Fruit fly (Drosophila melanogaster) whole organism, embryonic: ENCODE measurements around the gene CG8100.
A peak's percentile ranks its signal among the peaks of the same experiment; 100 is the strongest.

Experiments
- CG10209 ChIP-seq: fragments of 200-800 bp; sonication (Bioruptor generic); optimal IDR thresholded peaks from 3 replicates; lab custom pipeline; 2017; ENCODE audit warnings: missing biosample characterization, mild to moderate bottlenecking, missing genetic modification characterization, missing genetic modification reagents
- CG11398 ChIP-seq: fragments of 200-800 bp; sonication (Bioruptor generic); optimal IDR thresholded peaks from 2 replicates; lab custom pipeline; 2016; ENCODE audit warnings: missing biosample characterization, missing genetic modification characterization
- CG15479 ChIP-seq: fragments of 200-800 bp; sonication (Bioruptor generic); optimal IDR thresholded peaks from 3 replicates; lab custom pipeline; 2019; ENCODE audit warnings: missing biosample characterization, mild to moderate bottlenecking, missing genetic modification characterization, moderate library complexity
- CG15514 ChIP-seq: fragments of 200-800 bp; sonication (Bioruptor generic); optimal IDR thresholded peaks from 3 replicates; lab custom pipeline; 2017; ENCODE audit warnings: missing biosample characterization, missing genetic modification characterization, mild to moderate bottlenecking, moderate library complexity, missing genetic modification reagents
- CG15601 ChIP-seq: fragments of 200-800 bp; sonication (Bioruptor generic); optimal IDR thresholded peaks from 3 replicates; lab custom pipeline; 2019; ENCODE audit warnings: missing biosample characterization, mild to moderate bottlenecking, missing genetic modification characterization, moderate library complexity
- CG15696 ChIP-seq: fragments of 200-800 bp; sonication (Bioruptor generic); optimal IDR thresholded peaks from 2 replicates; lab custom pipeline; 2019; ENCODE audit warnings: missing biosample characterization, mild to moderate bottlenecking, missing genetic modification characterization, moderate library complexity
- CG2712 ChIP-seq: fragments of 200-800 bp; optimal IDR thresholded peaks from 3 replicates; lab custom pipeline; 2019; ENCODE audit warnings: missing biosample characterization, mild to moderate bottlenecking, missing genetic modification characterization, moderate library complexity
- CG32532 ChIP-seq: fragments of 200-800 bp; sonication (Bioruptor generic); IDR thresholded peaks from 2 replicates; pipeline ENCODE4 v1.3.6; 2022; ENCODE audit warnings: missing biosample characterization, missing genetic modification characterization
- CG33557 ChIP-seq: fragments of 200-800 bp; sonication (Bioruptor generic); optimal IDR thresholded peaks from 2 replicates; lab custom pipeline; 2019; ENCODE audit warnings: missing biosample characterization, mild to moderate bottlenecking, missing genetic modification characterization, moderate library complexity
- CG7786 ChIP-seq: fragments of 200-800 bp; sonication (Bioruptor generic); optimal IDR thresholded peaks from 2 replicates; lab custom pipeline; 2016; ENCODE audit warnings: missing biosample characterization, missing genetic modification characterization
- CoRest ChIP-seq: fragments of 200-800 bp; sonication (Bioruptor generic); optimal IDR thresholded peaks from 3 replicates; lab custom pipeline; 2018; ENCODE audit warnings: missing biosample characterization, mild to moderate bottlenecking, missing genetic modification characterization, moderate library complexity
- D ChIP-seq, 2 experiments: fragments of 200-800 bp in 1 of 2; fragments of >200 bp in 1 of 2; sonication (Bioruptor generic) in 1 of 2; optimal IDR thresholded peaks; 2 replicates in 1 of 2; 3 replicates in 1 of 2; lab custom pipeline; 2017; ENCODE audit warnings: mild to moderate bottlenecking in 1 of 2, missing biosample characterization in 1 of 2, missing genetic modification characterization in 1 of 2, missing genetic modification reagents in 1 of 2
- Dp ChIP-seq: fragments of 200-800 bp; sonication (Bioruptor generic); optimal IDR thresholded peaks from 2 replicates; lab custom pipeline; 2018; ENCODE audit warnings: missing biosample characterization, mild to moderate bottlenecking, missing genetic modification characterization, moderate library complexity
- Dref ChIP-seq: fragments of 200-800 bp; sonication (Bioruptor generic); IDR thresholded peaks from 2 replicates; pipeline ENCODE4 v1.3.6; 2022; ENCODE audit warnings: missing biosample characterization, missing genetic modification characterization
- Fer1 ChIP-seq: fragments of 200-800 bp; sonication (Bioruptor generic); optimal IDR thresholded peaks from 2 replicates; lab custom pipeline; 2017; ENCODE audit warnings: missing biosample characterization, mild to moderate bottlenecking, missing genetic modification characterization
- Fer3 ChIP-seq: fragments of 200-800 bp; sonication (Bioruptor generic); optimal IDR thresholded peaks from 2 replicates; lab custom pipeline; 2018; ENCODE audit warnings: missing biosample characterization, mild to moderate bottlenecking, missing genetic modification characterization, moderate library complexity
- H2.0 ChIP-seq: fragments of 200-800 bp; sonication (Bioruptor generic); IDR thresholded peaks from 2 replicates; pipeline ENCODE4 v1.3.6; 2022; ENCODE audit warnings: missing biosample characterization, missing genetic modification characterization
- Hsf ChIP-seq: fragments of 200-800 bp; sonication (Bioruptor generic); optimal IDR thresholded peaks from 3 replicates; lab custom pipeline; 2016; ENCODE audit warnings: missing biosample characterization, missing genetic modification characterization
- Kr ChIP-seq: fragments of 200-800 bp; sonication (Bioruptor generic); optimal IDR thresholded peaks from 2 replicates; lab custom pipeline; 2017; ENCODE audit warnings: missing biosample characterization, mild to moderate bottlenecking, missing genetic modification characterization
- Ravus ChIP-seq: fragments of 200-800 bp; sonication (Bioruptor generic); IDR thresholded peaks from 2 replicates; pipeline ENCODE4 v1.3.6; 2022; ENCODE audit warnings: missing biosample characterization, missing genetic modification characterization
- Sry-δ ChIP-seq: fragments of 200-800 bp; sonication (Bioruptor generic); optimal IDR thresholded peaks from 2 replicates; lab custom pipeline; 2016; ENCODE audit warnings: missing biosample characterization, missing genetic modification characterization
- Xbp1 ChIP-seq: fragments of 200-800 bp; sonication (Bioruptor generic); optimal IDR thresholded peaks from 3 replicates; lab custom pipeline; 2016; ENCODE audit warnings: missing biosample characterization, mild to moderate bottlenecking, missing genetic modification characterization
- chif ChIP-seq, 2 experiments: fragments of 200-800 bp; sonication (Bioruptor generic); optimal IDR thresholded peaks; 3 replicates each; lab custom pipeline; 2016; ENCODE audit warnings: missing biosample characterization in 2 of 2, missing genetic modification characterization in 2 of 2
- ci ChIP-seq: fragments of 200-800 bp; sonication (Bioruptor generic); IDR thresholded peaks from 3 replicates; pipeline ENCODE4 v1.3.6; 2022; ENCODE audit warnings: missing biosample characterization, missing genetic modification characterization
- dan ChIP-seq: fragments of 200-800 bp; sonication (Bioruptor generic); IDR thresholded peaks from 2 replicates; pipeline ENCODE4 v1.3.6; 2022; ENCODE audit warnings: missing biosample characterization, missing genetic modification characterization
- dmrt11E ChIP-seq: fragments of 200-800 bp; sonication (Bioruptor generic); optimal IDR thresholded peaks from 3 replicates; lab custom pipeline; 2018; ENCODE audit warnings: missing biosample characterization, mild to moderate bottlenecking, missing genetic modification characterization, moderate library complexity
- gem ChIP-seq: fragments of 200-800 bp; sonication (Bioruptor generic); optimal IDR thresholded peaks from 2 replicates; lab custom pipeline; 2019; ENCODE audit warnings: missing biosample characterization, mild to moderate bottlenecking, missing genetic modification characterization, moderate library complexity
- hbn ChIP-seq: fragments of 200-800 bp; sonication (Bioruptor generic); IDR thresholded peaks from 2 replicates; pipeline ENCODE4 v1.3.6; 2022; ENCODE audit warnings: missing biosample characterization, missing genetic modification characterization; ENCODE audit not compliant: partially characterized antibody
- otp ChIP-seq: fragments of 200-800 bp; sonication (Bioruptor generic); IDR thresholded peaks from 3 replicates; pipeline ENCODE4, ENCODE4 v1.3.6; 2022; ENCODE audit warnings: missing biosample characterization, missing genetic modification characterization
- ranshi ChIP-seq: fragments of 200-800 bp; sonication (Bioruptor generic); IDR thresholded peaks from 2 replicates; pipeline ENCODE4 v1.3.6; 2022; ENCODE audit warnings: missing biosample characterization, missing genetic modification characterization
- rib ChIP-seq: fragments of 200-800 bp; sonication (Bioruptor generic); IDR thresholded peaks from 2 replicates; pipeline ENCODE4 v1.3.6; 2022; ENCODE audit warnings: missing biosample characterization, missing genetic modification characterization
- salm ChIP-seq: fragments of 200-800 bp; sonication (Bioruptor generic); optimal IDR thresholded peaks from 2 replicates; lab custom pipeline; 2018; ENCODE audit warnings: missing biosample characterization, mild to moderate bottlenecking, missing genetic modification characterization
- sens ChIP-seq: fragments of 200-800 bp; sonication (Bioruptor generic); peaks from one replicate; lab custom pipeline; 2016; ENCODE audit warnings: missing biosample characterization, missing genetic modification characterization
- sisA ChIP-seq: fragments of 200-800 bp; sonication (Bioruptor generic); IDR thresholded peaks from 2 replicates; pipeline ENCODE4 v1.3.6; 2022; ENCODE audit warnings: missing biosample characterization, missing genetic modification characterization
- tio ChIP-seq: fragments of 200-800 bp; sonication (Bioruptor generic); optimal IDR thresholded peaks from 2 replicates; lab custom pipeline; 2017; ENCODE audit warnings: missing biosample characterization, missing genetic modification characterization, inconsistent platforms
- tll ChIP-seq, 2 experiments: fragments of 200-800 bp in 1 of 2; fragments of >200 bp in 1 of 2; sonication (Bioruptor generic) in 1 of 2; optimal IDR thresholded peaks; 2 replicates each; lab custom pipeline; 2017 to 2019; ENCODE audit warnings: missing biosample characterization in 2 of 2, missing genetic modification characterization in 2 of 2, mild to moderate bottlenecking in 1 of 2, moderate library complexity in 1 of 2
- ttk ChIP-seq: fragments of 200-800 bp; sonication (Bioruptor generic); IDR thresholded peaks from 2 replicates; pipeline ENCODE4 v2.1.2; 2022; ENCODE audit warnings: missing biosample characterization, missing genetic modification characterization
- zf30C ChIP-seq: fragments of 200-800 bp; sonication (Bioruptor generic); optimal IDR thresholded peaks from 3 replicates; lab custom pipeline; 2018; ENCODE audit warnings: missing biosample characterization, mild to moderate bottlenecking, missing genetic modification characterization

Gene CG8100

DNA sequence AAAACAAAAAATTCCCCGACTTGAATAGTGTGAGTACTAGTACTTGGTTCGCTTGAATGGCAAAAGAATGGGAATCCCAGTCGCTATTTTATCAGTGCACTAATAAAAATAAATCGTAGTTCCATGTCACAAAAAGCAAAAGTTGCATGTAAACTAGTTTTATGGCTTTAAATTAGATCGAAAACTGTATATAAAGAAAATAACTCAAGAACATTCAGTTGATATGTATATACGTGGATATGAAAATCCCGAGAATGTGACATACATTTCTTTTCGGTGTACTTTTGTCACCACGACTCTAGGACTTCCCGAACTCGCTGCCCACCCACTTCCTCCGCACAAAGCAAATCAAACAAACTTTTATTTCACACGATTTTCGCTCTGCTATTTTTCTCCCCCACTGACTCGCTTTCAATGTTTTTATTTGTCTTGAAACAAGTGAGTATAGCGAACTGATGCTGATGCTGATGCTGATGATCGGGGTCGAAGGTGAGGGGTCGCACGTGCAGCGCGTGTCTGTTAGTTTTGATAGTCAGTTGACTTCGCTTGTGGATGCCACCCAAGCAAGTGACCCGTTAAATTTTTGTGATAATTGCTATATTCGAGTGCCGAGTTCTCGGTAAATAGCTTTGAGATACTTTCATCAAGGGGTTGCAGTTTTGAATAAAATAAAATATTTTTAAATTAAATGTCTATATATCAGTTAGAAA lies 18.2 kb downstream of the CG8100 start (continued):
- peak; percentile 7 for TF ChIP-seq CoRest
- TF ChIP-seq Hsf (GFP tag; lab: Kevin White, UChicago), result peak; percentile 10
- TF ChIP-seq gem (tag; lab: Kevin White, UChicago), result peak; percentile 55
- TF ChIP-seq Dref (GFP tag; lab: Robert Waterston, UW), result no peak
- TF ChIP-seq Sry-δ, result no peak
- peak; percentile 3 for TF ChIP-seq CG10209 (GFP tag; lab: Kevin White, UChicago)
- TF ChIP-seq dan (GFP tag; lab: Robert Waterston, UW), result no peak
- TF ChIP-seq D (optimal IDR thresholded peaks at IDR 0.05; lab: Kevin White, UChicago), result no peak
- peak; percentile 23 for TF ChIP-seq D (GFP tag; optimal IDR thresholded peaks at IDR 0.05; lab: Kevin White, UChicago)
- no peak for TF ChIP-seq tll (GFP tag; optimal IDR thresholded peaks at IDR 0.05; lab: Kevin White, UChicago)
- no peak for TF ChIP-seq Fer1 (GFP tag; lab: Kevin White, UChicago)
- TF ChIP-seq ci, result peak; percentile 48; the same call in 1 of the 3 replicates
- peak; percentile 74 for TF ChIP-seq sens (GFP tag; lab: Kevin White, UChicago)
- no peak for TF ChIP-seq zf30C (GFP tag; lab: Kevin White, UChicago)
- TF ChIP-seq Fer3 (tag; lab: Kevin White, UChicago), result no peak
- TF ChIP-seq CG32532 (GFP tag; lab: Robert Waterston, UW), result no peak
- TF ChIP-seq sisA (GFP tag; lab: Robert Waterston, UW), result 0 out of 2 replicates have a peak, but pooled peaks have one; percentile 29
- TF ChIP-seq CG15601 (tag; lab: Kevin White, UChicago), result peak; percentile 31
- TF ChIP-seq hbn, result no peak
- TF ChIP-seq CG15514 (GFP tag; lab: Kevin White, UChicago), result no peak
- peak; percentile 4 for TF ChIP-seq tio (GFP tag; lab: Kevin White, UChicago)
- peak; percentile 20; the same call in 1 of the 2 replicates for TF ChIP-seq ttk (GFP tag; lab: Robert Waterston, UW)
- TF ChIP-seq dmrt11E (tag; lab: Kevin White, UChicago), result peak; percentile 46
- TF ChIP-seq otp, result 0 out of 3 replicates have a peak, but pooled peaks have one; percentile 12
- no peak for TF ChIP-seq H2.0 (GFP tag; lab: Robert Waterston, UW)
- no peak for TF ChIP-seq Ravus (GFP tag; lab: Robert Waterston, UW)
- no peak for TF ChIP-seq CG11398 (GFP tag; lab: Kevin White, UChicago)
- TF ChIP-seq ranshi (GFP tag; lab: Robert Waterston, UW), result peak; percentile 15; the same call in 1 of the 2 replicates
- TF ChIP-seq CG7786, result peak; percentile 12
- TF ChIP-seq Dp, result no peak
- peak in 1 of 2 experiments; percentile 33 for TF ChIP-seq chif (GFP tag; optimal IDR thresholded peaks at IDR 0.05; lab: Kevin White, UChicago)
- TF ChIP-seq Xbp1 (GFP tag; lab: Kevin White, UChicago), result no peak

dm6 chr3L:14104988-14105387 lies 21.6 kb downstream of the CG8100 start:
- TF ChIP-seq Kr (GFP tag; lab: Kevin White, UChicago) (peak; percentile 64), CG15696 (tag; lab: Kevin White, UChicago) (peak; percentile 20), CG2712 (tag; lab: Kevin White, UChicago) (no peak), CG15479 (peak; percentile 88), rib (no peak), salm (peak; percentile 1), CG33557 (GFP tag; lab: Kevin White, UChicago) (peak; percentile 16)
